Worm (Caenorhabditis elegans): ENCODE measurements around the gene nhr-228.

The nhr-228 gene

DNA sequence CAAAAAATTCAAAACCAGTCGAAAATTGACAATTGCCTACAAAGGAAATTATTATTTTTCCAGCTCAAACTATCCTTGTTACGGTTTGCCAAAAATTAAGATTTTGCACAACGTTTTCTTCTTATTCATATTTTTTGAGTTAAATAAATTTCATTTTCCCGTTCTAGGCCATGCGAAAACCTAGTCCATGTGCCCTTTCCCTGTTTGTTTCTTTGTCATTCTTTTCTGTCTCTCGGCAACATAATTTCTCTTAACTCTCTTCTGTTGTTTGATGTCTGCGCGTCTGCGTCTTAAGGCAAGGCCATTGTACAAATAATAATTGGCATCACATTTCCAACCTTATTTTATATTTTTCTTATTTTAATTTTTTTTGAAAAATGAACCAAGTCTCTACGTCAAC, at the start of gene nhr-228:
nhr-228 (plus strand) TSS at position 261 of the 400 bp plus-strand sequence.
- TF ChIP-seq nfya-1 (tag; optimal IDR thresholded peaks at IDR 0.05) (peak; percentile 3), eyg-1 (tag; optimal IDR thresholded peaks at IDR 0.05) (no peak), ceh-22 (tag; optimal IDR thresholded peaks at IDR 0.05) (no peak), fkh-6 (tag; optimal IDR thresholded peaks at IDR 0.05) (no peak), unc-42 (tag; optimal IDR thresholded peaks at IDR 0.05) (peak; percentile 13), Y22D7AL.16 (tag; optimal IDR thresholded peaks at IDR 0.05) (no peak), ceh-24 (tag; optimal IDR thresholded peaks at IDR 0.05) (no peak), nhr-11 (tag; optimal IDR thresholded peaks at IDR 0.05) (no peak), F13H6.1 (tag; optimal IDR thresholded peaks at IDR 0.05) (no peak), tbx-7 (tag; optimal IDR thresholded peaks at IDR 0.05) (no peak), pag-3 (tag; optimal IDR thresholded peaks at IDR 0.05; ENCODE audit: borderline replicate concordance) (no peak), tbx-2 (tag; optimal IDR thresholded peaks at IDR 0.05) (peak; percentile 6), sdc-2 (tag; optimal IDR thresholded peaks at IDR 0.05) (no peak), nhr-232 (tag; optimal IDR thresholded peaks at IDR 0.05) (no peak), npax-4 (tag; optimal IDR thresholded peaks at IDR 0.05) (no peak), K09A11.1 (tag; optimal IDR thresholded peaks at IDR 0.05; ENCODE audit: insufficient read depth) (no peak), ceh-30 (tag; optimal IDR thresholded peaks at IDR 0.05) (no peak), ttx-3 (tag; optimal IDR thresholded peaks at IDR 0.05) (no peak), mec-3 (tag; optimal IDR thresholded peaks at IDR 0.05; ENCODE audit: borderline replicate concordance) (no peak), madf-2 (tag; optimal IDR thresholded peaks at IDR 0.05) (no peak), ceh-45 (GFP tag; IDR thresholded peaks at IDR 0.05) (no peak), hlh-30 (tag; optimal IDR thresholded peaks at IDR 0.05; ENCODE audit: insufficient read depth) (no peak), sox-2 (GFP tag; IDR thresholded peaks at IDR 0.05) (no peak), elt-4 (tag; optimal IDR thresholded peaks at IDR 0.05) (no peak), ceh-34 (tag; optimal IDR thresholded peaks at IDR 0.05) (peak; percentile 35), zip-5 (tag; optimal IDR thresholded peaks at IDR 0.05) (no peak), ztf-16 (tag; optimal IDR thresholded peaks at IDR 0.05) (no peak), C38D4.7 (GFP tag; optimal IDR thresholded peaks at IDR 0.05) (no peak), elt-2 (tag; optimal IDR thresholded peaks at IDR 0.05) (no peak), rnt-1 (tag; optimal IDR thresholded peaks at IDR 0.05) (no peak), unc-86 (tag; optimal IDR thresholded peaks at IDR 0.05) (no peak), dmd-4 (tag; optimal IDR thresholded peaks at IDR 0.05; ENCODE audit: borderline replicate concordance) (no peak), pros-1 (tag; optimal IDR thresholded peaks at IDR 0.05) (no peak), ceh-2 (tag; optimal IDR thresholded peaks at IDR 0.05) (peak; percentile 4), fax-1 (tag; optimal IDR thresholded peaks at IDR 0.05) (no peak), pha-2 (tag; optimal IDR thresholded peaks at IDR 0.05) (no peak), ets-4 (tag; optimal IDR thresholded peaks at IDR 0.05) (no peak), ceh-19 (GFP tag; optimal IDR thresholded peaks at IDR 0.05) (no peak), hlh-8 (tag; optimal IDR thresholded peaks at IDR 0.05) (no peak), T23F11.4 (GFP tag; optimal IDR thresholded peaks at IDR 0.05) (no peak), ceh-18 (tag; optimal IDR thresholded peaks at IDR 0.05) (no peak), unc-55 (GFP tag; optimal IDR thresholded peaks at IDR 0.05) (no peak), C08G9.2 (tag; optimal IDR thresholded peaks at IDR 0.05) (no peak), ceh-31 (tag; optimal IDR thresholded peaks at IDR 0.05) (peak; percentile 22), hlh-13 (GFP tag; optimal IDR thresholded peaks at IDR 0.05) (no peak), hlh-15 (tag; optimal IDR thresholded peaks at IDR 0.05) (no peak), ref-2 (tag; optimal IDR thresholded peaks at IDR 0.05) (no peak), ceh-9 (tag; optimal IDR thresholded peaks at IDR 0.05) (no peak), ceh-14 (tag; optimal IDR thresholded peaks at IDR 0.05) (no peak), lim-6 (tag; optimal IDR thresholded peaks at IDR 0.05) (no peak), sox-4 (tag; optimal IDR thresholded peaks at IDR 0.05) (no peak), dve-1 (tag; optimal IDR thresholded peaks at IDR 0.05) (peak; percentile 29), hlh-6 (tag; optimal IDR thresholded peaks at IDR 0.05) (no peak), pax-1 (tag; optimal IDR thresholded peaks at IDR 0.05) (peak; percentile 18)
